In the genomic region with DNA sequence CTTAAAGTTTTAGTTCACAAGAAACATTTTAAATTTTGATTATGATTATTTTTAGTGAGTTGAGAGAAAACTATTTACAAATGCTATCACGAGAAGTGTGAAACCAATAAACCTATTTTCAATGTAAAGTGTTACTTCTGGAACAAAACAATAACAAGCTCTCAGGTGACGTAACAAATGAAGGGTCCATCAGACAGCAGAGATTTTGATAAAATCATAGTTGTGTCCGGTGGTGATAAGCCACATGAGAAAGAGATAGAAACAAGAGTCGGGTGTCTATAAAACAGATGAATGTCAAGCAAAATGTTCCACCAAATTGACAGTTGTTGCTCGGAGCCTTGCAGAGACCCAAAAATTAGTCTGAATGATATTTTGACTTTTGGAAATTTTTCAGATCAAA, we compare ENCODE assay signal across 1 worm cellular context.
A peak's percentile ranks its signal among the peaks of the same experiment; 100 is the strongest.
TF ChIP-seq lines count a peak whose summit lies in the region.

No protein-coding gene starts in this region.

TF ChIP-seq in whole organism, L1 larva, 84 proteins besides CTCF, POLR2A, EP300 and RAD21 (continued from another document):
- TF ChIP-seq ces-1 (GFP tag; optimal IDR thresholded peaks at IDR 0.05; lab: Kevin White, UChicago) = no peak
- no peak for TF ChIP-seq xbp-1 (tag; optimal IDR thresholded peaks at IDR 0.05; lab: Kevin White, UChicago)
- no peak for TF ChIP-seq unc-62 (GFP tag; optimal IDR thresholded peaks at IDR 0.05; lab: Kevin White, UChicago)
- no peak for TF ChIP-seq mep-1 (tag; optimal IDR thresholded peaks at IDR 0.05; lab: Kevin White, UChicago)
- TF ChIP-seq nhr-84 (tag; optimal IDR thresholded peaks at IDR 0.05; lab: Kevin White, UChicago) = no peak
- peak; percentile 2 for TF ChIP-seq unc-130 (tag; optimal IDR thresholded peaks at IDR 0.05; lab: Kevin White, UChicago)
- no peak for TF ChIP-seq lin-35 (GFP tag; optimal IDR thresholded peaks at IDR 0.05; lab: Kevin White, UChicago)
- no peak for TF ChIP-seq sox-4 (tag; optimal IDR thresholded peaks at IDR 0.05; lab: Kevin White, UChicago)
- TF ChIP-seq hlh-17 (GFP tag; optimal IDR thresholded peaks at IDR 0.05; lab: Kevin White, UChicago; ENCODE audit: borderline replicate concordance) = no peak
- no peak for TF ChIP-seq efl-1 (optimal IDR thresholded peaks at IDR 0.05; lab: Kevin White, UChicago)
- TF ChIP-seq efl-1 (GFP tag; optimal IDR thresholded peaks at IDR 0.05 in 1 of 2; lab: Kevin White, UChicago) = no peak
- no peak for TF ChIP-seq hlh-4 (tag; optimal IDR thresholded peaks at IDR 0.05; lab: Kevin White, UChicago)
- TF ChIP-seq nhr-28 (tag; optimal IDR thresholded peaks at IDR 0.05; lab: Kevin White, UChicago) = no peak
- TF ChIP-seq nhr-85 (tag; lab: Kevin White, UChicago) = no peak
- TF ChIP-seq rnt-1 (tag; optimal IDR thresholded peaks at IDR 0.05; lab: Kevin White, UChicago) = peak; percentile 61
- TF ChIP-seq nhr-19 (GFP tag; conservative IDR thresholded peaks at IDR 0.05; lab: Robert Waterston, UW) = 0 out of 2 replicates have a peak, but pooled peaks have one; percentile 13
- TF ChIP-seq vab-15 (tag; optimal IDR thresholded peaks at IDR 0.05; lab: Kevin White, UChicago) = no peak
TF ChIP-seq in whole organism, L1 larva: peak in this region for 6.
